Fruit fly (Drosophila melanogaster): ENCODE data around the gene IntS11.

Gene IntS11

dm6 chr3R:29745056-29745455, at the start of gene IntS11, which contains the start of gene Wdr24:
IntS11 (plus strand) TSS chr3R:29745337.
Wdr24 (minus strand) TSS chr3R:29745092.
- TF ChIP-seq CTCF (optimal IDR thresholded peaks at IDR 0.05) (peak; percentile 18 to 55), CG8478 (optimal IDR thresholded peaks at IDR 0.05) (no peak)

- no peak for TF ChIP-seq CG8478 (optimal IDR thresholded peaks at IDR 0.05)
- no peak for TF ChIP-seq CTCF (optimal IDR thresholded peaks at IDR 0.05)
These were observed 49.4 kb upstream of the IntS11 start for dm6 chr3R:29695744-29696143.

dm6 chr3R:29696359-29696758, 48.8 kb upstream of the IntS11 start:
- TF ChIP-seq CTCF (optimal IDR thresholded peaks at IDR 0.05) (no peak), CG8478 (optimal IDR thresholded peaks at IDR 0.05) (no peak)

dm6 chr3R:29697841-29698240, 47.3 kb upstream of the IntS11 start:
- no peak for TF ChIP-seq CTCF (optimal IDR thresholded peaks at IDR 0.05)
- TF ChIP-seq CG8478 (optimal IDR thresholded peaks at IDR 0.05): no peak

- TF ChIP-seq CG8478 (optimal IDR thresholded peaks at IDR 0.05) (no peak), CTCF (optimal IDR thresholded peaks at IDR 0.05) (no peak)
These were observed 45.9 kb upstream of the IntS11 start for dm6 chr3R:29699220-29699619.

- TF ChIP-seq CTCF (optimal IDR thresholded peaks at IDR 0.05): no peak
- TF ChIP-seq CG8478 (optimal IDR thresholded peaks at IDR 0.05): no peak
These were observed 43.4 kb upstream of the IntS11 start for dm6 chr3R:29701739-29702138.

- TF ChIP-seq CTCF (optimal IDR thresholded peaks at IDR 0.05) (no peak), CG8478 (optimal IDR thresholded peaks at IDR 0.05) (no peak)
These were observed 40.6 kb upstream of the IntS11 start for dm6 chr3R:29704557-29704956.

- TF ChIP-seq CG8478 (optimal IDR thresholded peaks at IDR 0.05) (no peak), CTCF (optimal IDR thresholded peaks at IDR 0.05) (no peak)
These were observed 39.3 kb upstream of the IntS11 start for dm6 chr3R:29705789-29706303.

- TF ChIP-seq CTCF (optimal IDR thresholded peaks at IDR 0.05) (no peak), CG8478 (optimal IDR thresholded peaks at IDR 0.05) (no peak)
These were observed 37.9 kb upstream of the IntS11 start for dm6 chr3R:29707258-29707657.

dm6 chr3R:29708322-29708721, 36.8 kb upstream of the IntS11 start:
- no peak for TF ChIP-seq CTCF (optimal IDR thresholded peaks at IDR 0.05)
- TF ChIP-seq CG8478 (optimal IDR thresholded peaks at IDR 0.05): no peak

dm6 chr3R:29711434-29711833, 33.7 kb upstream of the IntS11 start:
- TF ChIP-seq CG8478 (optimal IDR thresholded peaks at IDR 0.05): no peak
- TF ChIP-seq CTCF (optimal IDR thresholded peaks at IDR 0.05): no peak

dm6 chr3R:29714314-29714713, 30.8 kb upstream of the IntS11 start, which contains the start of gene Obp99d:
Obp99d (plus strand) TSS chr3R:29714505.
- TF ChIP-seq CG8478 (optimal IDR thresholded peaks at IDR 0.05) (no peak), CTCF (optimal IDR thresholded peaks at IDR 0.05) (peak in 1 of 2 experiments; percentile 22)

- no peak for TF ChIP-seq CTCF (optimal IDR thresholded peaks at IDR 0.05)
- TF ChIP-seq CG8478 (optimal IDR thresholded peaks at IDR 0.05): no peak
These were observed 29.9 kb upstream of the IntS11 start, which contains the start of gene Dup99B for dm6 chr3R:29715277-29715676. Dup99B (minus strand) TSS chr3R:29715377.

dm6 chr3R:29716043-29716781, 28.9 kb upstream of the IntS11 start:
- TF ChIP-seq CTCF (optimal IDR thresholded peaks at IDR 0.05) (peak; percentile 84 to 88), CG8478 (optimal IDR thresholded peaks at IDR 0.05) (no peak)

- TF ChIP-seq CG8478 (optimal IDR thresholded peaks at IDR 0.05) (no peak), CTCF (optimal IDR thresholded peaks at IDR 0.05) (peak; percentile 96 to 98)
These were observed 28.3 kb upstream of the IntS11 start, which contains the start of gene Obp99b for dm6 chr3R:29716782-29717317. Obp99b (minus strand) TSS chr3R:29716896.

- TF ChIP-seq CTCF (optimal IDR thresholded peaks at IDR 0.05) (no peak), CG8478 (optimal IDR thresholded peaks at IDR 0.05) (no peak)
These were observed 27.6 kb upstream of the IntS11 start for dm6 chr3R:29717519-29717918.
